Worm (Caenorhabditis elegans) whole organism, late embryonic: Measurements from ENCODE around the gene umps-1.

Source experiments
- C08G9.2 ChIP-seq: sonication (generic microtip); optimal IDR thresholded peaks from 2 replicates; lab custom pipeline; 2016; ENCODE audit warnings: mild to moderate bottlenecking, missing genetic modification characterization, moderate library complexity, missing compliant biosample characterization
- K09A11.1 ChIP-seq: sonication (generic microtip); optimal IDR thresholded peaks from 2 replicates; lab custom pipeline; 2017; ENCODE audit warnings: antibody characterized with exemption, mild to moderate bottlenecking, missing genetic modification characterization, missing compliant biosample characterization; ENCODE audit not compliant: insufficient read depth
- T23F11.4 ChIP-seq: fragments of 200-800 bp; sonication (Bioruptor generic); optimal IDR thresholded peaks from 2 replicates; lab custom pipeline; 2018; ENCODE audit warnings: mild to moderate bottlenecking, missing genetic modification characterization, missing compliant biosample characterization
- ama-1 ChIP-seq: fragments of 150-350 bp; optimal IDR thresholded peaks from 2 replicates; lab custom pipeline; 2014
- ceh-14 ChIP-seq: sonication (generic microtip); optimal IDR thresholded peaks from 2 replicates; lab custom pipeline; 2016; ENCODE audit warnings: missing genotype, missing genetic modification characterization, missing compliant biosample characterization
- ceh-18 ChIP-seq: sonication (generic microtip); optimal IDR thresholded peaks from 2 replicates; lab custom pipeline; 2016; ENCODE audit warnings: missing genetic modification characterization, missing compliant biosample characterization
- ceh-2 ChIP-seq: sonication (generic microtip); optimal IDR thresholded peaks from 2 replicates; lab custom pipeline; 2016; ENCODE audit warnings: missing genotype, missing genetic modification characterization, missing compliant biosample characterization
- ceh-22 ChIP-seq: sonication (generic microtip); optimal IDR thresholded peaks from 2 replicates; lab custom pipeline; 2017; ENCODE audit warnings: missing biosample characterization, missing genetic modification characterization
- ceh-31 ChIP-seq: sonication (generic microtip); optimal IDR thresholded peaks from 2 replicates; lab custom pipeline; 2016; ENCODE audit warnings: missing genetic modification characterization, missing compliant biosample characterization
- ceh-45 ChIP-seq: fragments of 200-800 bp; sonication (Bioruptor generic); IDR thresholded peaks from 2 replicates; pipeline ENCODE4 v1.3.6; 2022; ENCODE audit warnings: missing genetic modification reagents, missing genetic modification characterization, missing compliant biosample characterization
- ceh-9 ChIP-seq: sonication (generic microtip); optimal IDR thresholded peaks from 2 replicates; lab custom pipeline; 2016; ENCODE audit warnings: mild to moderate bottlenecking, missing genetic modification characterization, inconsistent platforms, missing compliant biosample characterization
- che-1 ChIP-seq: sonication (generic microtip); optimal IDR thresholded peaks from 2 replicates; lab custom pipeline; 2016; ENCODE audit warnings: mild to moderate bottlenecking, missing genetic modification characterization, missing compliant biosample characterization
- dmd-4 ChIP-seq: sonication (generic microtip); optimal IDR thresholded peaks from 2 replicates; lab custom pipeline; 2016; ENCODE audit warnings: borderline replicate concordance, missing genetic modification characterization, missing compliant biosample characterization
- dve-1 ChIP-seq: sonication (generic microtip); optimal IDR thresholded peaks from 2 replicates; lab custom pipeline; 2017; ENCODE audit warnings: antibody characterized with exemption, mild to moderate bottlenecking, missing genetic modification characterization, missing compliant biosample characterization
- elt-4 ChIP-seq: sonication (generic microtip); optimal IDR thresholded peaks from 2 replicates; lab custom pipeline; 2016; ENCODE audit warnings: missing genetic modification characterization, missing compliant biosample characterization
- eyg-1 ChIP-seq: sonication (generic microtip); optimal IDR thresholded peaks from 2 replicates; lab custom pipeline; 2016; ENCODE audit warnings: missing genotype, missing genetic modification characterization, missing compliant biosample characterization
- fax-1 ChIP-seq: sonication (generic microtip); optimal IDR thresholded peaks from 2 replicates; lab custom pipeline; 2016; ENCODE audit warnings: missing genotype, missing genetic modification characterization, missing compliant biosample characterization
- fkh-10 ChIP-seq: fragments of 150-350 bp; optimal IDR thresholded peaks from 2 replicates; lab custom pipeline; 2014; ENCODE audit warnings: missing biosample characterization, missing genetic modification reagents, missing genetic modification characterization
- fkh-6 ChIP-seq: sonication (generic microtip); optimal IDR thresholded peaks from 2 replicates; lab custom pipeline; 2016; ENCODE audit warnings: missing genetic modification characterization, missing compliant biosample characterization
- gmeb-2 ChIP-seq: sonication (generic microtip); optimal IDR thresholded peaks from 2 replicates; lab custom pipeline; 2016; ENCODE audit warnings: missing genetic modification characterization, inconsistent platforms, missing compliant biosample characterization
- hlh-13 ChIP-seq: fragments of 200-800 bp; sonication (Bioruptor generic); optimal IDR thresholded peaks from 2 replicates; lab custom pipeline; 2018; ENCODE audit warnings: mild to moderate bottlenecking, missing genetic modification characterization, missing compliant biosample characterization
- hlh-15 ChIP-seq: sonication (generic microtip); optimal IDR thresholded peaks from 2 replicates; lab custom pipeline; 2016; ENCODE audit warnings: missing genetic modification characterization, missing compliant biosample characterization
- hlh-30 ChIP-seq: sonication (generic microtip); optimal IDR thresholded peaks from 2 replicates; lab custom pipeline; 2017; ENCODE audit warnings: antibody characterized with exemption, missing genetic modification characterization, missing compliant biosample characterization; ENCODE audit not compliant: insufficient read depth
- hlh-6 ChIP-seq: sonication (generic microtip); optimal IDR thresholded peaks from 2 replicates; lab custom pipeline; 2016; ENCODE audit warnings: missing genotype, missing genetic modification characterization, missing compliant biosample characterization
- hlh-8 ChIP-seq: sonication (generic microtip); optimal IDR thresholded peaks from 2 replicates; lab custom pipeline; 2016; ENCODE audit warnings: missing genotype, missing genetic modification characterization, missing compliant biosample characterization
- lim-6 ChIP-seq: sonication (generic microtip); optimal IDR thresholded peaks from 2 replicates; lab custom pipeline; 2016; ENCODE audit warnings: missing genetic modification characterization, missing compliant biosample characterization
- lin-11 ChIP-seq: fragments of 200-800 bp; sonication (Bioruptor generic); optimal IDR thresholded peaks from 2 replicates; lab custom pipeline; 2018; ENCODE audit warnings: mild to moderate bottlenecking, missing genetic modification characterization, missing compliant biosample characterization
- madf-2 ChIP-seq: sonication (generic microtip); optimal IDR thresholded peaks from 2 replicates; lab custom pipeline; 2017; ENCODE audit warnings: missing genetic modification characterization, missing compliant biosample characterization
- mec-3 ChIP-seq: sonication (generic microtip); optimal IDR thresholded peaks from 2 replicates; lab custom pipeline; 2016; ENCODE audit warnings: borderline replicate concordance, missing genetic modification characterization, missing compliant biosample characterization
- nfya-1 ChIP-seq: sonication (generic microtip); optimal IDR thresholded peaks from 2 replicates; lab custom pipeline; 2017; ENCODE audit warnings: missing genetic modification characterization, mild to moderate bottlenecking, missing compliant biosample characterization, antibody characterized with exemption, moderate library complexity
- nhr-232 ChIP-seq: sonication (generic microtip); optimal IDR thresholded peaks from 2 replicates; lab custom pipeline; 2016; ENCODE audit warnings: missing genetic modification characterization, missing compliant biosample characterization
- npax-4 ChIP-seq: sonication (generic microtip); optimal IDR thresholded peaks from 2 replicates; lab custom pipeline; 2016; ENCODE audit warnings: missing genetic modification characterization, missing compliant biosample characterization
- pha-2 ChIP-seq: sonication (generic microtip); optimal IDR thresholded peaks from 2 replicates; lab custom pipeline; 2017; ENCODE audit warnings: mild to moderate bottlenecking, missing genetic modification characterization, missing compliant biosample characterization
- pqm-1 ChIP-seq: sonication (generic microtip); optimal IDR thresholded peaks from 2 replicates; lab custom pipeline; 2016; ENCODE audit warnings: missing genetic modification characterization, missing compliant biosample characterization
- pros-1 ChIP-seq: fragments of 150-350 bp; optimal IDR thresholded peaks from 2 replicates; lab custom pipeline; 2014; ENCODE audit warnings: missing biosample characterization, missing genetic modification reagents, missing genetic modification characterization
- rnt-1 ChIP-seq: sonication (generic microtip); optimal IDR thresholded peaks from 2 replicates; lab custom pipeline; 2016; ENCODE audit warnings: missing genetic modification characterization, missing compliant biosample characterization
- sox-2 ChIP-seq: fragments of 200-800 bp; sonication (Bioruptor generic); IDR thresholded peaks from 2 replicates; pipeline ENCODE4 v1.3.6; 2022; ENCODE audit warnings: missing genetic modification reagents, missing genetic modification characterization, missing compliant biosample characterization
- sox-4 ChIP-seq: sonication (generic microtip); optimal IDR thresholded peaks from 2 replicates; lab custom pipeline; 2017; ENCODE audit warnings: mild to moderate bottlenecking, missing genetic modification characterization, inconsistent platforms, missing compliant biosample characterization
- syd-9 ChIP-seq: sonication (generic microtip); optimal IDR thresholded peaks from 2 replicates; lab custom pipeline; 2016; ENCODE audit warnings: mild to moderate bottlenecking, missing genetic modification characterization, moderate library complexity, missing compliant biosample characterization
- tbx-2 ChIP-seq: sonication (generic microtip); optimal IDR thresholded peaks from 2 replicates; lab custom pipeline; 2016; ENCODE audit warnings: missing genetic modification characterization, missing compliant biosample characterization
- tbx-7 ChIP-seq: sonication (generic microtip); optimal IDR thresholded peaks from 2 replicates; lab custom pipeline; 2016; ENCODE audit warnings: missing genotype, missing genetic modification characterization, missing compliant biosample characterization
- ttx-3 ChIP-seq: sonication (generic microtip); optimal IDR thresholded peaks from 2 replicates; lab custom pipeline; 2016; ENCODE audit warnings: missing genetic modification reagents, missing genetic modification characterization, missing compliant biosample characterization
- unc-3 ChIP-seq, 2 experiments: fragments of 200-800 bp in 1 of 2; sonication (Bioruptor generic) in 1 of 2; sonication (generic microtip) in 1 of 2; conservative IDR thresholded peaks in 1 of 2; optimal IDR thresholded peaks in 1 of 2; 2 replicates each; pipeline versions ENCODE4 v1.3.6 to Lab custom; 2016 to 2022; ENCODE audit warnings: missing compliant biosample characterization in 2 of 2, missing genetic modification characterization in 2 of 2, missing genetic modification reagents in 1 of 2
- unc-42 ChIP-seq: sonication (generic microtip); optimal IDR thresholded peaks from 2 replicates; lab custom pipeline; 2016; ENCODE audit warnings: missing genotype, missing genetic modification characterization, missing compliant biosample characterization
- unc-86 ChIP-seq: sonication (generic microtip); optimal IDR thresholded peaks from 2 replicates; lab custom pipeline; 2016; ENCODE audit warnings: missing genetic modification characterization, missing compliant biosample characterization
- zip-5 ChIP-seq: sonication (generic microtip); optimal IDR thresholded peaks from 2 replicates; lab custom pipeline; 2016; ENCODE audit warnings: missing genetic modification characterization, missing compliant biosample characterization

umps-1 gene

DNA sequence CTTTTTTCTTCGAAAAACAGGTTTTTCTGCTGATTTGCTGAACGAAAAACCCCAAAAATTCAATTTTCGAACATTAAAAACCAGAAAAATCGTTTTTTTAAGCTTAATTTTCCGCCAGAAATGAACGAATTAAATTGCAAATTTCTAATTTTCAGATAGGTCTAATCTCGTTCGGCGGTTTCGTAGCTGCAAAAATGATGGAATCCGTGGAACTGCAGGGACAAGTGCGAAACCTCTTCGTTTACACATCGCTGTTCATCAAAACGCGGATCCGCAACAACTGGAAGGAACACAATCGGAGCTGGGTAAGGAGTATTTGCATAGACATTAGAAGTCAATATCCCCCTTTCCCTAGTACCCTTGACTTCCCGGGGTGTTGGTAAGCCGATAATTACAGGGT, 21.3 kb downstream of the umps-1 start:
- TF ChIP-seq dmd-4 (tag; lab: Kevin White, UChicago) (no peak), ceh-2 (no peak), lim-6 (tag; lab: Kevin White, UChicago) (no peak), hlh-6 (tag; lab: Kevin White, UChicago) (no peak), unc-3 (GFP tag; conservative IDR thresholded peaks at IDR 0.05; lab: Robert Waterston, UW) (no peak), unc-3 (tag; optimal IDR thresholded peaks at IDR 0.05; lab: Kevin White, UChicago) (no peak)
- TF ChIP-seq, all 69 proteins: peak for 0

DNA sequence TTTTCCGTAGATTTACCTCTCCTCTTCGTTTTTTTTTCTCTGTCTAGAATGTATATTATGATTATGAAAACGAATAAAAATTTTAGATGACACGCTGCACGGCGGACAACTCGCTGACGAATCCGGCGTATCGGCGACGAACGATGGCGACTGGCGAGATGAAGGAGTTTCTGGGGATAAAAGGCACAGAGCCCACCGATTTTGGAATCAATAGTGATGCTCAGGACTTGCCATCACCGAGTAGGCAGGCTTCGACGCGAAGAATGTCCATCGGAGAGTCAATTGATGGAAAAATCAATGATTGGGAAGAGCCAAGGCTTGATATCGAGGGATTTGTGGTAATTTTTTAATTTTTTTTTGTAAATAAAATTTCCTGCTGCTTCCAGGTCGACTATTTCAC, 22.4 kb downstream of the umps-1 start, which contains the start of gene ced-9:
Gene ced-9 (plus strand): TSS at position 87 of the 400 bp plus-strand sequence.
- TF ChIP-seq dve-1 (tag; lab: Kevin White, UChicago) = no peak
- TF ChIP-seq gmeb-2 (tag; lab: Kevin White, UChicago) = no peak
- TF ChIP-seq ceh-22 (tag; lab: Kevin White, UChicago) = no peak
- no peak for TF ChIP-seq syd-9
- TF ChIP-seq ceh-18 (tag; lab: Kevin White, UChicago) = no peak

DNA sequence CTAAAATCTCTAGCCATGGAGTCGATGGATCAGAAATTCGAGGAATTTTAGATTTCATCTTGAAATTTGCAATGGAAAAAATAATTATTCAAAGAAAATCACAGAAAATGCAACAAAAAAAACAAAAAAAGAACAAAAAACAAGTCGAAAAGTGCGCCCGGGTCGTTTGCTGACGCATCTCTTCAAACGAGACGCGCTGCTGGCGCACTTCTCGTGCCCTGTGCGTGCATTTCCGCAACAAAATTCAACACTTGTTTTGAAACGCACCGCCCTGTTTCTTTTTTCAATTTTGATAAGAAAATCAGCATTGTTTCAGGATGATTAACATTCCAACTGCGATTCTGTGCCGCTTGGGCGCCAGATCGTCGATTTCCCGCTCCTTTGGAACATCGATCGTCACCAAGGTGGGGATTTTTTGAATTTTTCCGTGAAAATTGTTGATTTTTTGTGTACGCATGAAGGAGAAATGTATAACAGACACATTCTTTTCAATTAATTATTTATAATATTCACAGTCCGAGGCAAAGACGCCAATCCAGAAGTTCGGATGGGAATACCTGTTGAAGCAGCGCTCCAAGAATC, 23.4 kb downstream of the umps-1 start, which contains the start of the genes jmjd-4 and mev-1:
Gene jmjd-4 (minus strand): TSS at position 58 of the 582 bp plus-strand sequence.
Gene mev-1 (plus strand): TSS at position 317 of the 582 bp plus-strand sequence.
- TF ChIP-seq fkh-10 (GFP tag; lab: Kevin White, UChicago) (no peak), ceh-14 (tag; lab: Kevin White, UChicago) (peak; percentile 43), K09A11.1 (tag; lab: Kevin White, UChicago) (no peak), syd-9 (no peak), fax-1 (no peak), lin-11 (tag; lab: Kevin White, UChicago) (no peak), hlh-15 (no peak), mec-3 (tag; lab: Kevin White, UChicago) (no peak), sox-4 (tag; lab: Kevin White, UChicago) (no peak), npax-4 (tag; lab: Kevin White, UChicago) (no peak), unc-3 (GFP tag; conservative IDR thresholded peaks at IDR 0.05; lab: Robert Waterston, UW) (peak; percentile 41; the same call in 1 of the 2 replicates), unc-3 (tag; optimal IDR thresholded peaks at IDR 0.05; lab: Kevin White, UChicago) (no peak), elt-4 (tag; lab: Kevin White, UChicago) (no peak), dve-1 (tag; lab: Kevin White, UChicago) (peak; percentile 36), unc-42 (tag; lab: Kevin White, UChicago) (peak; percentile 31), nfya-1 (tag; lab: Kevin White, UChicago) (peak; percentile 68), dmd-4 (tag; lab: Kevin White, UChicago) (no peak), gmeb-2 (tag; lab: Kevin White, UChicago) (no peak), pha-2 (tag; lab: Kevin White, UChicago) (no peak), eyg-1 (tag; lab: Kevin White, UChicago) (no peak), ceh-45 (GFP tag; lab: Robert Waterston, UW) (no peak), tbx-7 (no peak), madf-2 (tag; lab: Kevin White, UChicago) (no peak), ama-1 (no peak), rnt-1 (tag; lab: Kevin White, UChicago) (peak; percentile 58), che-1 (tag; lab: Kevin White, UChicago) (peak; percentile 33), pros-1 (tag; lab: Kevin White, UChicago) (no peak), unc-86 (tag; lab: Kevin White, UChicago) (peak; percentile 57), ceh-31 (tag; lab: Kevin White, UChicago) (peak; percentile 56), sox-2 (no peak), hlh-6 (tag; lab: Kevin White, UChicago) (no peak), pqm-1 (no peak), ceh-2 (no peak), tbx-2 (peak; percentile 50), nhr-232 (tag; lab: Kevin White, UChicago) (no peak), hlh-13 (GFP tag; lab: Kevin White, UChicago) (no peak), hlh-30 (tag; lab: Kevin White, UChicago) (no peak), C08G9.2 (peak; percentile 9), T23F11.4 (GFP tag; lab: Kevin White, UChicago) (no peak), fkh-6 (no peak), ceh-22 (tag; lab: Kevin White, UChicago) (no peak), zip-5 (tag; lab: Kevin White, UChicago) (no peak), ttx-3 (tag; lab: Kevin White, UChicago) (no peak), ceh-9 (tag; lab: Kevin White, UChicago) (no peak), hlh-8 (tag; lab: Kevin White, UChicago) (no peak)
